Worm (Caenorhabditis elegans) whole organism, early embryonic: ENCODE results near the gene rev-3.

Experiments used
- B0310.2 ChIP-seq: sonication (generic microtip); optimal IDR thresholded peaks from 2 replicates; lab custom pipeline; 2016; ENCODE audit warnings: mild to moderate bottlenecking, missing genetic modification characterization, missing compliant biosample characterization
- F13C5.2 ChIP-seq: sonication (generic microtip); optimal IDR thresholded peaks from 2 replicates; lab custom pipeline; 2017; ENCODE audit warnings: mild to moderate bottlenecking, missing genetic modification characterization, inconsistent platforms, missing compliant biosample characterization
- aly-1 ChIP-seq: sonication (generic microtip); optimal IDR thresholded peaks from 2 replicates; lab custom pipeline; 2016; ENCODE audit warnings: missing genetic modification characterization, missing compliant biosample characterization
- ama-1 ChIP-seq: fragments of 150-350 bp; optimal IDR thresholded peaks from 2 replicates; lab custom pipeline; 2014
- ceh-13 ChIP-seq: fragments of 200-800 bp; sonication (Bioruptor generic); optimal IDR thresholded peaks from 2 replicates; lab custom pipeline; 2018; ENCODE audit warnings: mild to moderate bottlenecking, missing genetic modification characterization, missing compliant biosample characterization
- ceh-36 ChIP-seq: sonication (generic microtip); optimal IDR thresholded peaks from 2 replicates; lab custom pipeline; 2016; ENCODE audit warnings: missing genetic modification characterization, inconsistent platforms, missing compliant biosample characterization
- ets-7 ChIP-seq: sonication (generic microtip); optimal IDR thresholded peaks from 2 replicates; lab custom pipeline; 2016; ENCODE audit warnings: missing genotype, missing genetic modification characterization, missing compliant biosample characterization
- flt-1 ChIP-seq: fragments of 200-800 bp; sonication (Bioruptor generic); IDR thresholded peaks from 2 replicates; pipeline ENCODE4 v1.3.6; 2022; ENCODE audit warnings: missing genetic modification characterization, missing compliant biosample characterization
- hmbx-1 ChIP-seq: sonication (generic microtip); optimal IDR thresholded peaks from 2 replicates; lab custom pipeline; 2016; ENCODE audit warnings: mild to moderate bottlenecking, missing genetic modification characterization, missing compliant biosample characterization
- hmg-4 ChIP-seq: fragments of 200-800 bp; sonication (Bioruptor generic); optimal IDR thresholded peaks from 2 replicates; lab custom pipeline; 2018; ENCODE audit warnings: mild to moderate bottlenecking, missing genetic modification characterization, missing compliant biosample characterization
- hnd-1 ChIP-seq: sonication (generic microtip); optimal IDR thresholded peaks from 2 replicates; lab custom pipeline; 2016; ENCODE audit warnings: missing genetic modification characterization, missing compliant biosample characterization
- pes-1 ChIP-seq: fragments of 200-800 bp; sonication (Bioruptor generic); IDR thresholded peaks from 2 replicates; pipeline ENCODE4 v1.3.6; 2022; ENCODE audit warnings: missing genetic modification reagents, missing genetic modification characterization, missing compliant biosample characterization
- scrt-1 ChIP-seq: fragments of 200-800 bp; sonication (Bioruptor generic); IDR thresholded peaks from 2 replicates; pipeline ENCODE4 v1.3.6; 2022; ENCODE audit warnings: missing genetic modification characterization, missing compliant biosample characterization
- sea-1 ChIP-seq: fragments of 200-800 bp; sonication (Bioruptor generic); conservative IDR thresholded peaks from 2 replicates; pipeline ENCODE4 v1.3.6; 2022; ENCODE audit warnings: missing genetic modification characterization, missing compliant biosample characterization
- tbx-11 ChIP-seq: fragments of 200-800 bp; sonication (Bioruptor generic); IDR thresholded peaks from 2 replicates; pipeline ENCODE4 v1.3.6; 2022; ENCODE audit warnings: missing genetic modification characterization, missing compliant biosample characterization
- tbx-37 ChIP-seq: fragments of 200-800 bp; sonication (Bioruptor generic); conservative IDR thresholded peaks from 2 replicates; pipeline ENCODE4 v1.3.6; 2022; ENCODE audit warnings: missing genetic modification reagents, missing genetic modification characterization, missing compliant biosample characterization
- tra-4 ChIP-seq: sonication (generic microtip); optimal IDR thresholded peaks from 2 replicates; lab custom pipeline; 2017; ENCODE audit warnings: missing genetic modification characterization, missing compliant biosample characterization

Gene rev-3

ce11 chrIII:5835163-5835871, 44.9 kb upstream of the rev-3 start:
- no peak for TF ChIP-seq B0310.2 (tag; lab: Kevin White, UChicago)
- no peak for TF ChIP-seq ceh-36
- TF ChIP-seq ama-1 (lab: Kevin White, UChicago): no peak
- no peak for TF ChIP-seq tbx-37 (GFP tag; lab: Robert Waterston, UW)
- TF ChIP-seq sea-1 (GFP tag; lab: Robert Waterston, UW): no peak
- no peak for TF ChIP-seq hnd-1 (tag; lab: Kevin White, UChicago)
- TF ChIP-seq pes-1 (GFP tag; lab: Robert Waterston, UW): no peak
- no peak for TF ChIP-seq aly-1 (tag; lab: Kevin White, UChicago)
- no peak for TF ChIP-seq hmg-4
- no peak for TF ChIP-seq F13C5.2 (tag; lab: Kevin White, UChicago)
- no peak for TF ChIP-seq tbx-11 (GFP tag; lab: Robert Waterston, UW)
- no peak for TF ChIP-seq hmbx-1 (tag; lab: Kevin White, UChicago)
- no peak for TF ChIP-seq tra-4 (tag; lab: Kevin White, UChicago)
- no peak for TF ChIP-seq flt-1 (GFP tag; lab: Robert Waterston, UW)
- no peak for TF ChIP-seq ets-7 (tag; lab: Kevin White, UChicago)
- TF ChIP-seq ceh-13: no peak

ce11 chrIII:5834663-5835062, 44.2 kb upstream of the rev-3 start:
- TF ChIP-seq ceh-13 (no peak), tra-4 (tag; lab: Kevin White, UChicago) (no peak), sea-1 (GFP tag; lab: Robert Waterston, UW) (no peak), B0310.2 (tag; lab: Kevin White, UChicago) (no peak)

- no peak for TF ChIP-seq hnd-1 (tag; lab: Kevin White, UChicago)
- no peak for TF ChIP-seq tbx-11 (GFP tag; lab: Robert Waterston, UW)
- no peak for TF ChIP-seq ceh-13
- TF ChIP-seq tbx-37 (GFP tag; lab: Robert Waterston, UW): no peak
- TF ChIP-seq flt-1 (GFP tag; lab: Robert Waterston, UW): no peak
- no peak for TF ChIP-seq hmg-4
- TF ChIP-seq ama-1 (lab: Kevin White, UChicago): no peak
- no peak for TF ChIP-seq aly-1 (tag; lab: Kevin White, UChicago)
- no peak for TF ChIP-seq F13C5.2 (tag; lab: Kevin White, UChicago)
- no peak for TF ChIP-seq ceh-36
- no peak for TF ChIP-seq tra-4 (tag; lab: Kevin White, UChicago)
- no peak for TF ChIP-seq pes-1 (GFP tag; lab: Robert Waterston, UW)
- TF ChIP-seq sea-1 (GFP tag; lab: Robert Waterston, UW): no peak
Measured at ce11 chrIII:5834053-5834452, 43.6 kb upstream of the rev-3 start, which contains the start of gene R12B2.6. Gene R12B2.6 (minus strand): TSS chrIII:5834153.

ce11 chrIII:5833376-5833775, 42.9 kb upstream of the rev-3 start, which contains the start of the genes R12B2.13 and mdt-15:
Gene R12B2.13 (minus strand): TSS chrIII:5833476.
Gene mdt-15 (minus strand): TSS chrIII:5833751.
- TF ChIP-seq sea-1 (GFP tag; lab: Robert Waterston, UW) (no peak), hmbx-1 (tag; lab: Kevin White, UChicago) (no peak), hmg-4 (no peak), B0310.2 (tag; lab: Kevin White, UChicago) (no peak), tbx-11 (GFP tag; lab: Robert Waterston, UW) (no peak), F13C5.2 (tag; lab: Kevin White, UChicago) (no peak), tbx-37 (GFP tag; lab: Robert Waterston, UW) (no peak)

ce11 chrIII:5832442-5832841, 42.0 kb upstream of the rev-3 start:
- TF ChIP-seq B0310.2 (tag; lab: Kevin White, UChicago) (no peak), hmbx-1 (tag; lab: Kevin White, UChicago) (no peak), F13C5.2 (tag; lab: Kevin White, UChicago) (no peak), aly-1 (tag; lab: Kevin White, UChicago) (no peak), ceh-36 (no peak), tra-4 (tag; lab: Kevin White, UChicago) (no peak), ceh-13 (no peak), scrt-1 (GFP tag; lab: Robert Waterston, UW) (no peak), flt-1 (GFP tag; lab: Robert Waterston, UW) (no peak), sea-1 (GFP tag; lab: Robert Waterston, UW) (no peak), hmg-4 (no peak), ets-7 (tag; lab: Kevin White, UChicago) (no peak), pes-1 (GFP tag; lab: Robert Waterston, UW) (no peak), ama-1 (lab: Kevin White, UChicago) (no peak), tbx-11 (GFP tag; lab: Robert Waterston, UW) (no peak), hnd-1 (tag; lab: Kevin White, UChicago) (no peak), tbx-37 (GFP tag; lab: Robert Waterston, UW) (no peak)

ce11 chrIII:5828065-5828464, 37.6 kb upstream of the rev-3 start:
- TF ChIP-seq tbx-37 (GFP tag; lab: Robert Waterston, UW) (no peak), sea-1 (GFP tag; lab: Robert Waterston, UW) (no peak), ceh-13 (no peak), hmbx-1 (tag; lab: Kevin White, UChicago) (no peak), pes-1 (GFP tag; lab: Robert Waterston, UW) (no peak), hmg-4 (no peak), scrt-1 (GFP tag; lab: Robert Waterston, UW) (no peak), B0310.2 (tag; lab: Kevin White, UChicago) (no peak), flt-1 (GFP tag; lab: Robert Waterston, UW) (no peak)

ce11 chrIII:5826895-5827437, 36.5 kb upstream of the rev-3 start:
- TF ChIP-seq ceh-13 (no peak), tbx-11 (GFP tag; lab: Robert Waterston, UW) (no peak), flt-1 (GFP tag; lab: Robert Waterston, UW) (no peak), tbx-37 (GFP tag; lab: Robert Waterston, UW) (no peak), F13C5.2 (tag; lab: Kevin White, UChicago) (no peak), ama-1 (lab: Kevin White, UChicago) (no peak), pes-1 (GFP tag; lab: Robert Waterston, UW) (no peak), hnd-1 (tag; lab: Kevin White, UChicago) (no peak), ceh-36 (no peak), tra-4 (tag; lab: Kevin White, UChicago) (no peak), sea-1 (GFP tag; lab: Robert Waterston, UW) (no peak)
